Worm (Caenorhabditis elegans) whole organism, L4/young adult: ENCODE results near the gene mppb-1.

Experiments
- W03F9.2 ChIP-seq: fragments of 150-350 bp; optimal IDR thresholded peaks from 2 replicates; lab custom pipeline; 2014; ENCODE audit warnings: missing biosample characterization, missing genetic modification characterization
- dao-5 ChIP-seq: sonication (generic microtip); optimal IDR thresholded peaks from 2 replicates; lab custom pipeline; 2016; ENCODE audit warnings: missing genotype, missing genetic modification characterization, moderate library complexity, missing compliant biosample characterization
- him-1 ChIP-seq: sonication (generic microtip); optimal IDR thresholded peaks from 2 replicates; lab custom pipeline; 2016; ENCODE audit warnings: missing genotype, missing genetic modification reagents, missing genetic modification characterization, missing compliant biosample characterization

- no peak for TF ChIP-seq him-1
- no peak for TF ChIP-seq W03F9.2
- no peak for TF ChIP-seq dao-5
These were observed 22.8 kb upstream of the mppb-1 start for ce11 chrIV:9051510-9052175.
